Fruit fly (Drosophila melanogaster) whole organism, embryonic: ENCODE data around the gene CG31804.

Experiments
- ATbp ChIP-seq: fragments of 200-800 bp; sonication (Bioruptor generic); optimal IDR thresholded peaks from 2 replicates; lab custom pipeline; 2017; ENCODE audit warnings: missing biosample characterization, mild to moderate bottlenecking, missing genetic modification characterization, missing genetic modification reagents
- Bdp1 ChIP-seq: fragments of 200-800 bp; sonication (Bioruptor generic); optimal IDR thresholded peaks from 3 replicates; lab custom pipeline; 2016; ENCODE audit warnings: missing biosample characterization, missing genetic modification characterization
- CG10147 ChIP-seq: fragments of 200-800 bp; sonication (Bioruptor generic); optimal IDR thresholded peaks from 2 replicates; lab custom pipeline; 2019; ENCODE audit warnings: missing biosample characterization, mild to moderate bottlenecking, missing genetic modification characterization, moderate library complexity
- CG12299 ChIP-seq: fragments of 200-800 bp; sonication (Bioruptor generic); optimal IDR thresholded peaks from 2 replicates; lab custom pipeline; 2018; ENCODE audit warnings: missing biosample characterization, mild to moderate bottlenecking, missing genetic modification characterization
- CG14860 ChIP-seq: fragments of 200-800 bp; sonication (Bioruptor generic); IDR thresholded peaks from 3 replicates; pipeline ENCODE4 v1.3.6; 2022; ENCODE audit warnings: missing biosample characterization, missing genetic modification characterization; ENCODE audit not compliant: partially characterized antibody
- CG1529 ChIP-seq: fragments of 200-800 bp; sonication (Bioruptor generic); optimal IDR thresholded peaks from 3 replicates; lab custom pipeline; 2018; ENCODE audit warnings: missing biosample characterization, missing genetic modification characterization
- CG1647 ChIP-seq: fragments of 200-800 bp; sonication (Bioruptor generic); optimal IDR thresholded peaks from 3 replicates; lab custom pipeline; 2016; ENCODE audit warnings: missing biosample characterization, missing genetic modification characterization
- CG17328 ChIP-seq: fragments of 200-800 bp; sonication (Bioruptor generic); IDR thresholded peaks from 2 replicates; pipeline ENCODE4 v1.3.6; 2022; ENCODE audit warnings: missing biosample characterization, missing genetic modification characterization
- CG1792 ChIP-seq: fragments of 200-800 bp; sonication (Bioruptor generic); optimal IDR thresholded peaks from 2 replicates; lab custom pipeline; 2016; ENCODE audit warnings: missing biosample characterization, missing genetic modification characterization
- CG2199 ChIP-seq: fragments of 200-800 bp; sonication (Bioruptor generic); IDR thresholded peaks from 3 replicates; pipeline ENCODE4 v1.3.6; 2022; ENCODE audit warnings: missing biosample characterization, missing genetic modification characterization
- CG2678 ChIP-seq: fragments of 200-800 bp; sonication (Bioruptor generic); optimal IDR thresholded peaks from 3 replicates; lab custom pipeline; 2019; ENCODE audit warnings: missing biosample characterization, mild to moderate bottlenecking, missing genetic modification characterization, moderate library complexity
- CG30403 ChIP-seq: fragments of 200-800 bp; sonication (Bioruptor generic); optimal IDR thresholded peaks from 3 replicates; lab custom pipeline; 2016; ENCODE audit warnings: missing biosample characterization, missing genetic modification characterization
- CG32772 ChIP-seq: fragments of 200-800 bp; sonication (Bioruptor generic); IDR thresholded peaks from 2 replicates; pipeline ENCODE4 v1.3.6; 2022; ENCODE audit warnings: missing biosample characterization, missing genetic modification characterization
- CG3407 ChIP-seq: fragments of 200-800 bp; sonication (Bioruptor generic); optimal IDR thresholded peaks from 2 replicates; lab custom pipeline; 2018; ENCODE audit warnings: missing biosample characterization, mild to moderate bottlenecking, missing genetic modification characterization
- CG3847 ChIP-seq: fragments of 200-800 bp; sonication (Bioruptor generic); IDR thresholded peaks from 2 replicates; pipeline ENCODE4 v1.3.6; 2022; ENCODE audit warnings: missing biosample characterization, missing genetic modification characterization
- CG4424 ChIP-seq: fragments of 200-800 bp; sonication (Bioruptor generic); optimal IDR thresholded peaks from 3 replicates; lab custom pipeline; 2016; ENCODE audit warnings: missing biosample characterization, missing genetic modification characterization
- CG4820 ChIP-seq: fragments of 200-800 bp; sonication (Bioruptor generic); optimal IDR thresholded peaks from 3 replicates; lab custom pipeline; 2016; ENCODE audit warnings: missing biosample characterization, missing genetic modification characterization
- CG5953 ChIP-seq: fragments of 200-800 bp; sonication (Bioruptor generic); IDR thresholded peaks from 2 replicates; pipeline ENCODE4 v1.3.6; 2022; ENCODE audit warnings: missing biosample characterization, missing genetic modification characterization
- CG6689 ChIP-seq: fragments of 200-800 bp; sonication (Bioruptor generic); IDR thresholded peaks from 2 replicates; pipeline ENCODE4 v1.3.6; 2022; ENCODE audit warnings: missing biosample characterization, missing genetic modification characterization
- CG7556 ChIP-seq: fragments of 200-800 bp; sonication (Bioruptor generic); optimal IDR thresholded peaks from 2 replicates; lab custom pipeline; 2017; ENCODE audit warnings: missing biosample characterization, mild to moderate bottlenecking, missing genetic modification characterization
- CG7745 ChIP-seq: fragments of 200-800 bp; sonication (Bioruptor generic); optimal IDR thresholded peaks from 2 replicates; lab custom pipeline; 2018; ENCODE audit warnings: missing biosample characterization, mild to moderate bottlenecking, missing genetic modification characterization, moderate library complexity
- CG8290 ChIP-seq, 3 experiments: fragments of 200-800 bp; sonication (Bioruptor generic); optimal IDR thresholded peaks; 2 replicates each; lab custom pipeline; 2016 to 2019; ENCODE audit warnings: missing biosample characterization in 3 of 3, missing genetic modification characterization in 3 of 3, mild to moderate bottlenecking in 2 of 3, moderate library complexity in 1 of 3
- CG9817 ChIP-seq: fragments of 200-800 bp; sonication (Bioruptor generic); optimal IDR thresholded peaks from 2 replicates; lab custom pipeline; 2018; ENCODE audit warnings: missing biosample characterization, mild to moderate bottlenecking, missing genetic modification characterization, moderate library complexity
- CG9876 ChIP-seq: fragments of 200-800 bp; sonication (Bioruptor generic); optimal IDR thresholded peaks from 2 replicates; lab custom pipeline; 2016; ENCODE audit warnings: missing biosample characterization, missing genetic modification characterization
- Fer1 ChIP-seq: fragments of 200-800 bp; sonication (Bioruptor generic); optimal IDR thresholded peaks from 2 replicates; lab custom pipeline; 2017; ENCODE audit warnings: missing biosample characterization, mild to moderate bottlenecking, missing genetic modification characterization
- Lpt ChIP-seq: fragments of >200 bp; optimal IDR thresholded peaks from 2 replicates; lab custom pipeline; 2018; ENCODE audit warnings: missing biosample characterization, missing genetic modification characterization
- Mad ChIP-seq: fragments of 200-800 bp; sonication (Bioruptor generic); optimal IDR thresholded peaks from 2 replicates; lab custom pipeline; 2016; ENCODE audit warnings: missing biosample characterization, missing genetic modification characterization
- Mes4 ChIP-seq: fragments of 200-800 bp; sonication (Bioruptor generic); optimal IDR thresholded peaks from 2 replicates; lab custom pipeline; 2016; ENCODE audit warnings: missing biosample characterization, missing genetic modification characterization
- Pdp1 ChIP-seq, 2 experiments: fragments of 200-800 bp; sonication (Bioruptor generic); optimal IDR thresholded peaks; 3 replicates each; lab custom pipeline; 2016; ENCODE audit warnings: missing biosample characterization in 2 of 2, missing genetic modification characterization in 2 of 2, mild to moderate bottlenecking in 1 of 2, moderate library complexity in 1 of 2
- Ptx1 ChIP-seq: fragments of 200-800 bp; sonication (Bioruptor generic); IDR thresholded peaks from 2 replicates; pipeline ENCODE4 v1.3.6; 2022; ENCODE audit warnings: missing biosample characterization, missing genetic modification characterization
- Stat92E ChIP-seq, 3 experiments: fragments of >200 bp in 2 of 3; fragments of 200-800 bp in 1 of 3; sonication (Bioruptor generic) in 1 of 3; optimal IDR thresholded peaks; 2 replicates each; lab custom pipeline; 2017 to 2019; ENCODE audit warnings: missing biosample characterization in 3 of 3, missing genetic modification characterization in 3 of 3, mild to moderate bottlenecking in 1 of 3, moderate library complexity in 1 of 3
- cato ChIP-seq: fragments of 200-800 bp; sonication (Bioruptor generic); optimal IDR thresholded peaks from 2 replicates; lab custom pipeline; 2016; ENCODE audit warnings: missing biosample characterization, missing genetic modification characterization, borderline replicate concordance
- chif ChIP-seq, 2 experiments: fragments of 200-800 bp; sonication (Bioruptor generic); optimal IDR thresholded peaks; 3 replicates each; lab custom pipeline; 2016; ENCODE audit warnings: missing biosample characterization in 2 of 2, missing genetic modification characterization in 2 of 2
- croc ChIP-seq: fragments of 200-800 bp; sonication (Bioruptor generic); conservative IDR thresholded peaks from 3 replicates; pipeline ENCODE4 v1.3.6; 2022; ENCODE audit warnings: missing biosample characterization, missing genetic modification characterization
- ems ChIP-seq: fragments of 200-800 bp; sonication (Bioruptor generic); optimal IDR thresholded peaks from 3 replicates; lab custom pipeline; 2016; ENCODE audit warnings: missing biosample characterization, missing genetic modification characterization
- en ChIP-seq: fragments of 200-800 bp; sonication (Bioruptor generic); optimal IDR thresholded peaks from 2 replicates; lab custom pipeline; 2016; ENCODE audit warnings: missing biosample characterization, missing genetic modification characterization
- hkb ChIP-seq, 2 experiments: fragments of 200-800 bp in 1 of 2; fragments of >200 bp in 1 of 2; sonication (Bioruptor generic) in 1 of 2; IDR thresholded peaks in 1 of 2; optimal IDR thresholded peaks in 1 of 2; 2 replicates each; pipeline versions ENCODE4 v1.3.6 to Lab custom; 2017 to 2022; ENCODE audit warnings: missing biosample characterization in 1 of 2, missing genetic modification characterization in 1 of 2
- jigr1 ChIP-seq: fragments of 200-800 bp; sonication (Bioruptor generic); IDR thresholded peaks from 3 replicates; pipeline ENCODE4 v1.3.6; 2022; ENCODE audit warnings: missing biosample characterization, missing genetic modification characterization
- jing ChIP-seq: fragments of 200-800 bp; sonication (Bioruptor generic); optimal IDR thresholded peaks from 2 replicates; lab custom pipeline; 2018; ENCODE audit warnings: missing biosample characterization, mild to moderate bottlenecking, missing genetic modification characterization
- lab ChIP-seq: fragments of 200-800 bp; sonication (Bioruptor generic); optimal IDR thresholded peaks from 3 replicates; lab custom pipeline; 2017; ENCODE audit warnings: missing biosample characterization, missing genetic modification characterization, mild to moderate bottlenecking, moderate library complexity, missing genetic modification reagents
- nau ChIP-seq: fragments of 200-800 bp; sonication (Bioruptor generic); optimal IDR thresholded peaks from 3 replicates; lab custom pipeline; 2017; ENCODE audit warnings: missing biosample characterization, mild to moderate bottlenecking, missing genetic modification characterization, missing genetic modification reagents
- nerfin-2 ChIP-seq: fragments of 200-800 bp; sonication (Bioruptor generic); IDR thresholded peaks from 2 replicates; pipeline ENCODE4 v1.3.6; 2022; ENCODE audit warnings: missing biosample characterization, missing genetic modification characterization; ENCODE audit not compliant: partially characterized antibody
- p53 ChIP-seq: fragments of 200-800 bp; sonication (Bioruptor generic); optimal IDR thresholded peaks from 2 replicates; lab custom pipeline; 2016; ENCODE audit warnings: missing biosample characterization, missing genetic modification characterization
- pnt ChIP-seq: fragments of 200-800 bp; sonication (Bioruptor generic); optimal IDR thresholded peaks from 3 replicates; lab custom pipeline; 2016; ENCODE audit warnings: missing biosample characterization, missing genetic modification characterization
- pum ChIP-seq: fragments of 200-800 bp; sonication (Bioruptor generic); optimal IDR thresholded peaks from 2 replicates; lab custom pipeline; 2016; ENCODE audit warnings: missing biosample characterization, missing genetic modification characterization
- sr ChIP-seq: fragments of 200-800 bp; sonication (Bioruptor generic); IDR thresholded peaks from 3 replicates; pipeline ENCODE4 v1.3.6; 2022; ENCODE audit warnings: missing biosample characterization, missing genetic modification characterization
- sug ChIP-seq: fragments of 200-800 bp; optimal IDR thresholded peaks from 2 replicates; lab custom pipeline; 2019; ENCODE audit warnings: missing biosample characterization, mild to moderate bottlenecking, missing genetic modification characterization, moderate library complexity
- tin ChIP-seq: fragments of 200-800 bp; sonication (Bioruptor generic); optimal IDR thresholded peaks from 3 replicates; lab custom pipeline; 2016; ENCODE audit warnings: missing biosample characterization, missing genetic modification characterization
- trem ChIP-seq: fragments of 200-800 bp; optimal IDR thresholded peaks from 3 replicates; lab custom pipeline; 2019; ENCODE audit warnings: missing biosample characterization, mild to moderate bottlenecking, missing genetic modification characterization, moderate library complexity

The CG31804 gene

dm6 chr2L:17382318-17382717 lies 19.0 kb downstream of the CG31804 start (continued):
- TF ChIP-seq Ptx1 (GFP tag; lab: Robert Waterston, UW), result peak; percentile 37; the same call in 1 of the 2 replicates
- TF ChIP-seq CG1529 (GFP tag; lab: Kevin White, UChicago), result peak; percentile 75
- peak; percentile 72 for TF ChIP-seq CG30403
- peak; percentile 57 for TF ChIP-seq tin (GFP tag; lab: Kevin White, UChicago)
- peak; percentile 9 to 54 for TF ChIP-seq Pdp1 (GFP tag; optimal IDR thresholded peaks at IDR 0.05; lab: Kevin White, UChicago)
- TF ChIP-seq jigr1 (GFP tag; lab: Robert Waterston, UW), result no peak
- no peak for TF ChIP-seq CG1792
- TF ChIP-seq sug, result peak; percentile 60
- peak; percentile 82 for TF ChIP-seq lab (GFP tag; lab: Kevin White, UChicago)
- no peak for TF ChIP-seq Bdp1
- peak; percentile 70 for TF ChIP-seq trem (tag; lab: Kevin White, UChicago)
- TF ChIP-seq croc (GFP tag; lab: Robert Waterston, UW), result peak; percentile 60; the same call in 2 of the 3 replicates
- TF ChIP-seq CG9817 (tag; lab: Kevin White, UChicago), result peak; percentile 62
- no peak for TF ChIP-seq Lpt
- TF ChIP-seq CG17328 (GFP tag; lab: Robert Waterston, UW), result peak; percentile 33; the same call in 1 of the 2 replicates
- TF ChIP-seq sr (GFP tag; lab: Robert Waterston, UW), result no peak
- peak in 1 of 3 experiments; percentile 73 for TF ChIP-seq Stat92E (GFP tag; optimal IDR thresholded peaks at IDR 0.05; lab: Kevin White, UChicago)
- TF ChIP-seq CG4820 (GFP tag; lab: Kevin White, UChicago), result peak; percentile 46
- TF ChIP-seq CG5953 (GFP tag; lab: Robert Waterston, UW), result no peak
- TF ChIP-seq CG3847 (GFP tag; lab: Robert Waterston, UW), result peak; percentile 32; the same call in 1 of the 2 replicates
- peak; percentile 69 for TF ChIP-seq CG4424 (GFP tag; lab: Kevin White, UChicago)
- TF ChIP-seq CG7745, result peak; percentile 6
- peak; percentile 42 for TF ChIP-seq CG8290 (GFP tag; optimal IDR thresholded peaks at IDR 0.05; lab: Kevin White, UChicago)
- TF ChIP-seq CG8290 (tag; optimal IDR thresholded peaks at IDR 0.05; lab: Kevin White, UChicago), result peak; percentile 35 to 50
- TF ChIP-seq CG12299 (tag; lab: Kevin White, UChicago), result peak; percentile 75
- TF ChIP-seq Fer1 (GFP tag; lab: Kevin White, UChicago), result peak; percentile 85
- TF ChIP-seq Mes4 (GFP tag; lab: Kevin White, UChicago), result peak; percentile 47
- TF ChIP-seq en (GFP tag; lab: Kevin White, UChicago), result no peak
- TF ChIP-seq CG9876 (GFP tag; lab: Kevin White, UChicago), result no peak
- TF ChIP-seq ems, result peak; percentile 16
- TF ChIP-seq Mad, result peak; percentile 42
- TF ChIP-seq CG3407, result peak; percentile 72
- TF ChIP-seq p53 (GFP tag; lab: Kevin White, UChicago), result no peak
- TF ChIP-seq CG6689 (GFP tag; lab: Robert Waterston, UW), result peak; percentile 72
- TF ChIP-seq pum (GFP tag; lab: Kevin White, UChicago), result peak; percentile 39
- no peak for TF ChIP-seq CG14860 (GFP tag; lab: Robert Waterston, UW)
- peak; percentile 74 for TF ChIP-seq nau
- peak; percentile 36 to 61 for TF ChIP-seq chif (GFP tag; optimal IDR thresholded peaks at IDR 0.05; lab: Kevin White, UChicago)
- 0 out of 2 replicates have a peak, but pooled peaks have one; percentile 38 for TF ChIP-seq CG32772 (GFP tag; lab: Robert Waterston, UW)
- no peak for TF ChIP-seq nerfin-2 (GFP tag; lab: Robert Waterston, UW)
- TF ChIP-seq hkb (optimal IDR thresholded peaks at IDR 0.05; lab: Kevin White, UChicago), result no peak
- TF ChIP-seq hkb (GFP tag; IDR thresholded peaks at IDR 0.05; lab: Robert Waterston, UW), result peak; percentile 56
- no peak for TF ChIP-seq cato (GFP tag; lab: Kevin White, UChicago)
- peak; percentile 66 for TF ChIP-seq CG10147
- TF ChIP-seq CG2678 (tag; lab: Kevin White, UChicago), result peak; percentile 90
- peak; percentile 14 for TF ChIP-seq pnt (GFP tag; lab: Kevin White, UChicago)
- TF ChIP-seq ATbp (GFP tag; lab: Kevin White, UChicago), result peak; percentile 74
- peak; percentile 72; the same call in 1 of the 3 replicates for TF ChIP-seq CG2199
- TF ChIP-seq jing, result peak; percentile 38
- peak; percentile 83 for TF ChIP-seq CG7556
- peak; percentile 16 for TF ChIP-seq CG1647 (GFP tag; lab: Kevin White, UChicago)
